Fruit fly (Drosophila melanogaster) whole organism, prepupa: Measurements from ENCODE around the gene Vps2.

ENCODE experiments used
- CG3919 ChIP-seq: fragments of 200-800 bp; sonication (Bioruptor generic); optimal IDR thresholded peaks from 3 replicates; lab custom pipeline; 2016; ENCODE audit warnings: missing biosample characterization, missing genetic modification characterization
- CG6808 ChIP-seq: fragments of 200-800 bp; sonication (Bioruptor generic); optimal IDR thresholded peaks from 3 replicates; lab custom pipeline; 2017; ENCODE audit warnings: missing biosample characterization, missing genetic modification characterization, mild to moderate bottlenecking, moderate library complexity, missing genetic modification reagents
- Lpt ChIP-seq: fragments of 200-800 bp; sonication (Bioruptor generic); optimal IDR thresholded peaks from 3 replicates; lab custom pipeline; 2016; ENCODE audit warnings: missing biosample characterization, missing genetic modification characterization
- Sox102F ChIP-seq: fragments of 200-800 bp; sonication (Bioruptor generic); optimal IDR thresholded peaks from 2 replicates; lab custom pipeline; 2016; ENCODE audit warnings: missing biosample characterization, mild to moderate bottlenecking, missing genetic modification characterization
- net ChIP-seq: fragments of 200-800 bp; sonication (Bioruptor generic); optimal IDR thresholded peaks from 3 replicates; lab custom pipeline; 2016; ENCODE audit warnings: missing biosample characterization, missing genetic modification characterization
- svp ChIP-seq: fragments of 200-800 bp; sonication (Bioruptor generic); peaks from one replicate; lab custom pipeline; 2016; ENCODE audit warnings: missing biosample characterization, missing genetic modification characterization

DNA sequence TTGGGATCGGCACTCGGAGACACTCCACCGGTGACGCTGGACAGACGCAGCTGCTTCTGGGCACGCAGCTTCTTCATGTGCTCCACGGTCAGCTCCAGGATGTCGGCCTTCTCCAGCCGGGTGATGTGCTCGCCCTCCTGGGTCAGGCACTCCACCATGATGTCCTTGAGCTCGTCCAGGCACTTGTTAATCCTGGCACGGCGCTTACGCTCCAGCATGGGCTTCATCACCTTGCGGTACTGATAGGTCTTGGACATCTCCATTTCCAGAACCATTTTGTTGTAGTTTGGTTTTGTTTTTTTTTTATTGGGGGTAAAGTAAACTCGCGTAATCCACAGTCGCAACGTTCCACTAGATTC is 47.0 kb upstream of the Vps2 start:
- TF ChIP-seq Sox102F (GFP tag; lab: Kevin White, UChicago) (no peak), Lpt (GFP tag; lab: Kevin White, UChicago) (no peak), CG6808 (GFP tag; lab: Kevin White, UChicago) (no peak), svp (GFP tag; lab: Kevin White, UChicago) (no peak), net (GFP tag; lab: Kevin White, UChicago) (no peak), CG3919 (GFP tag; lab: Kevin White, UChicago) (no peak)
